Worm (Caenorhabditis elegans) whole organism, L4 larva: ENCODE data around the gene cap-1.

Experiments
- F37D6.2 ChIP-seq: sonication (generic microtip); optimal IDR thresholded peaks from 2 replicates; lab custom pipeline; 2016; ENCODE audit warnings: mild to moderate bottlenecking, missing genetic modification characterization, missing compliant biosample characterization
- R02D3.7 ChIP-seq: fragments of 150-350 bp; sonication (generic microtip); optimal IDR thresholded peaks from 3 replicates; lab custom pipeline; 2014; ENCODE audit warnings: missing biosample characterization, missing genetic modification characterization
- T26A8.4 ChIP-seq: fragments of 200-800 bp; sonication (Bioruptor generic); IDR thresholded peaks from 2 replicates; pipeline ENCODE4 v1.3.6; 2022; ENCODE audit warnings: missing genetic modification characterization, missing compliant biosample characterization
- aha-1 ChIP-seq: fragments of 150-350 bp; peaks from one replicate; lab custom pipeline; 2014; ENCODE audit warnings: missing biosample characterization, missing genetic modification characterization
- aly-2 ChIP-seq: sonication (generic microtip); optimal IDR thresholded peaks from 2 replicates; lab custom pipeline; 2018; ENCODE audit warnings: missing biosample characterization, missing genetic modification characterization
- ama-1 ChIP-seq: fragments of 150-350 bp; optimal IDR thresholded peaks from 2 replicates; lab custom pipeline; 2014; ENCODE audit warnings: inconsistent platforms, mixed read lengths
- ceh-32 ChIP-seq: sonication (generic microtip); optimal IDR thresholded peaks from 2 replicates; lab custom pipeline; 2016; ENCODE audit warnings: mild to moderate bottlenecking, missing genetic modification characterization, missing compliant biosample characterization; ENCODE audit not compliant: poor library complexity
- daf-16 ChIP-seq, 3 experiments: sonication (generic microtip); optimal IDR thresholded peaks; 2 replicates each; lab custom pipeline; 2016 to 2017; ENCODE audit warnings: missing genetic modification characterization in 3 of 3, missing genetic modification reagents in 3 of 3, mild to moderate bottlenecking in 2 of 3, missing compliant biosample characterization in 2 of 3, missing biosample characterization in 1 of 3, moderate library complexity in 1 of 3
- dmd-6 ChIP-seq: fragments of 200-800 bp; sonication (Bioruptor generic); IDR thresholded peaks from 2 replicates; pipeline ENCODE4 v1.3.6; 2022; ENCODE audit warnings: missing genetic modification reagents, missing genetic modification characterization, missing compliant biosample characterization
- dmd-9 ChIP-seq: fragments of 200-800 bp; sonication (Bioruptor generic); IDR thresholded peaks from 2 replicates; pipeline ENCODE4 v1.3.6; 2022; ENCODE audit warnings: missing genetic modification reagents, missing genetic modification characterization, missing compliant biosample characterization
- dve-1 ChIP-seq: sonication (generic microtip); optimal IDR thresholded peaks from 2 replicates; lab custom pipeline; 2017; ENCODE audit warnings: antibody characterized with exemption, mild to moderate bottlenecking, missing genetic modification characterization, missing compliant biosample characterization; ENCODE audit not compliant: insufficient read depth
- egl-27 ChIP-seq: sonication (generic microtip); optimal IDR thresholded peaks from 3 replicates; lab custom pipeline; 2017; ENCODE audit warnings: missing biosample characterization, missing genetic modification reagents, missing genetic modification characterization
- egl-43 ChIP-seq: fragments of 200-800 bp; sonication (Bioruptor generic); IDR thresholded peaks from 2 replicates; pipeline ENCODE4 v1.3.6; 2022; ENCODE audit warnings: missing genetic modification reagents, missing genetic modification characterization, missing compliant biosample characterization
- fkh-10 ChIP-seq: fragments of 150-350 bp; optimal IDR thresholded peaks from 2 replicates; lab custom pipeline; 2014; ENCODE audit warnings: missing biosample characterization, missing genetic modification reagents, missing genetic modification characterization
- gei-8 ChIP-seq: fragments of 200-800 bp; sonication (Bioruptor generic); optimal IDR thresholded peaks from 2 replicates; lab custom pipeline; 2018; ENCODE audit warnings: mild to moderate bottlenecking, missing genetic modification characterization, missing compliant biosample characterization
- hif-1 ChIP-seq, 2 experiments: sonication (generic microtip); optimal IDR thresholded peaks; 2 replicates each; lab custom pipeline; 2016 to 2017; ENCODE audit warnings: missing compliant biosample characterization in 2 of 2, missing genetic modification characterization in 2 of 2, missing genetic modification reagents in 2 of 2, missing genotype in 2 of 2, mild to moderate bottlenecking in 1 of 2
- hlh-11 ChIP-seq: fragments of 200-800 bp; sonication (Bioruptor generic); optimal IDR thresholded peaks from 2 replicates; lab custom pipeline; 2018; ENCODE audit warnings: mild to moderate bottlenecking, missing genetic modification characterization, missing compliant biosample characterization
- hlh-30 ChIP-seq: sonication (generic microtip); optimal IDR thresholded peaks from 2 replicates; lab custom pipeline; 2017; ENCODE audit warnings: antibody characterized with exemption, mild to moderate bottlenecking, missing genetic modification characterization, missing compliant biosample characterization; ENCODE audit not compliant: insufficient read depth
- hmg-1.1 ChIP-seq: fragments of 200-800 bp; sonication (Bioruptor generic); IDR thresholded peaks from 2 replicates; pipeline ENCODE4 v1.3.6; 2022; ENCODE audit warnings: missing genetic modification reagents, missing genetic modification characterization, missing compliant biosample characterization
- lim-7 ChIP-seq: fragments of 200-800 bp; sonication (Bioruptor generic); IDR thresholded peaks from 2 replicates; pipeline ENCODE4 v1.3.6; 2022; ENCODE audit warnings: missing genetic modification characterization, missing compliant biosample characterization
- lin-1 ChIP-seq: fragments of 200-800 bp; sonication (Bioruptor generic); IDR thresholded peaks from 2 replicates; pipeline ENCODE4 v1.3.6; 2022; ENCODE audit warnings: missing genetic modification reagents, missing genetic modification characterization, missing compliant biosample characterization
- lin-29 ChIP-seq: fragments of 200-800 bp; sonication (Bioruptor generic); IDR thresholded peaks from 2 replicates; pipeline ENCODE4 v1.3.6; 2022; ENCODE audit warnings: missing genetic modification reagents, missing genetic modification characterization, missing compliant biosample characterization
- lin-39 ChIP-seq: fragments of 150-350 bp; optimal IDR thresholded peaks from 2 replicates; lab custom pipeline; 2014; ENCODE audit warnings: missing biosample characterization, missing genetic modification reagents, missing genetic modification characterization
- lsy-2 ChIP-seq, 2 experiments: fragments of 150-350 bp in 1 of 2; sonication (generic microtip) in 1 of 2; optimal IDR thresholded peaks; 2 replicates each; lab custom pipeline; 2014 to 2017; ENCODE audit warnings: missing biosample characterization in 2 of 2, missing genetic modification characterization in 2 of 2
- madf-5 ChIP-seq, 2 experiments: fragments of 200-800 bp; sonication (Bioruptor generic); IDR thresholded peaks; 2 replicates each; pipeline ENCODE4 v1.3.6; 2022; ENCODE audit warnings: missing compliant biosample characterization in 2 of 2, missing genetic modification characterization in 2 of 2
- madf-9 ChIP-seq: fragments of 200-800 bp; sonication (Bioruptor generic); conservative IDR thresholded peaks from 2 replicates; pipeline ENCODE4 v1.3.6; 2022; ENCODE audit warnings: missing genetic modification reagents, missing genetic modification characterization, missing compliant biosample characterization
- mdl-1 ChIP-seq, 2 experiments: fragments of 150-350 bp in 1 of 2; sonication (generic microtip) in 1 of 2; optimal IDR thresholded peaks; 2 replicates each; lab custom pipeline; 2014 to 2017; ENCODE audit warnings: missing biosample characterization in 2 of 2, missing genetic modification characterization in 2 of 2
- mep-1 ChIP-seq: fragments of 150-350 bp; sonication (generic microtip); optimal IDR thresholded peaks from 3 replicates; lab custom pipeline; 2014; ENCODE audit warnings: missing biosample characterization, missing genetic modification characterization
- mes-2 ChIP-seq: sonication (generic microtip); optimal IDR thresholded peaks from 2 replicates; lab custom pipeline; 2016; ENCODE audit warnings: missing genotype, mild to moderate bottlenecking, missing genetic modification characterization, missing compliant biosample characterization; ENCODE audit not compliant: poor library complexity, severe bottlenecking
- nhr-11 ChIP-seq: fragments of 150-350 bp; optimal IDR thresholded peaks from 2 replicates; lab custom pipeline; 2014; ENCODE audit warnings: missing biosample characterization, missing genetic modification characterization
- nhr-237 ChIP-seq: sonication (generic microtip); optimal IDR thresholded peaks from 2 replicates; lab custom pipeline; 2017; ENCODE audit warnings: missing biosample characterization, missing genetic modification characterization
- nhr-25 ChIP-seq: sonication (generic microtip); optimal IDR thresholded peaks from 2 replicates; lab custom pipeline; 2017; ENCODE audit warnings: missing genetic modification characterization, mild to moderate bottlenecking, missing compliant biosample characterization, antibody characterized with exemption, moderate library complexity, borderline replicate concordance; ENCODE audit not compliant: insufficient read depth
- nhr-28 ChIP-seq: fragments of 150-350 bp; optimal IDR thresholded peaks from 2 replicates; lab custom pipeline; 2014; ENCODE audit warnings: missing biosample characterization, missing genetic modification characterization
- nhr-41 ChIP-seq: fragments of 200-800 bp; sonication (Bioruptor generic); IDR thresholded peaks from 2 replicates; pipeline ENCODE4 v1.3.6; 2022; ENCODE audit warnings: missing genetic modification reagents, missing genetic modification characterization, missing compliant biosample characterization
- nhr-42 ChIP-seq: fragments of 200-800 bp; sonication (Bioruptor generic); IDR thresholded peaks from 2 replicates; pipeline ENCODE4 v1.3.6; 2022; ENCODE audit warnings: missing genetic modification characterization, missing compliant biosample characterization
- nhr-48 ChIP-seq: sonication (generic microtip); optimal IDR thresholded peaks from 2 replicates; lab custom pipeline; 2016; ENCODE audit warnings: mild to moderate bottlenecking, missing genetic modification characterization, missing compliant biosample characterization
- nhr-6 ChIP-seq: fragments of 150-350 bp; optimal IDR thresholded peaks from 2 replicates; lab custom pipeline; 2014; ENCODE audit warnings: missing biosample characterization, missing genetic modification characterization
- nhr-76 ChIP-seq: fragments of 150-350 bp; optimal IDR thresholded peaks from 2 replicates; lab custom pipeline; 2014; ENCODE audit warnings: missing biosample characterization, missing genetic modification characterization
- php-3 ChIP-seq: fragments of 200-800 bp; sonication (Bioruptor generic); IDR thresholded peaks from 2 replicates; pipeline ENCODE4 v1.3.6; 2022; ENCODE audit warnings: missing genetic modification reagents, missing genetic modification characterization, missing compliant biosample characterization
- pqm-1 ChIP-seq: sonication (generic microtip); optimal IDR thresholded peaks from 2 replicates; lab custom pipeline; 2017; ENCODE audit warnings: missing biosample characterization, missing genetic modification characterization
- rbr-2 ChIP-seq: sonication (generic microtip); optimal IDR thresholded peaks from 2 replicates; lab custom pipeline; 2016; ENCODE audit warnings: missing genotype, missing genetic modification characterization, missing compliant biosample characterization
- saeg-2 ChIP-seq: fragments of 200-800 bp; sonication (Bioruptor generic); IDR thresholded peaks from 2 replicates; pipeline ENCODE4 v1.3.6; 2022; ENCODE audit warnings: missing genetic modification reagents, missing genetic modification characterization, missing compliant biosample characterization
- set-16 ChIP-seq: fragments of 200-800 bp; sonication (Bioruptor generic); IDR thresholded peaks from 2 replicates; pipeline ENCODE4 v1.3.6; 2022; ENCODE audit warnings: missing genetic modification reagents, missing genetic modification characterization, missing compliant biosample characterization
- skn-1 ChIP-seq: fragments of 150-350 bp; optimal IDR thresholded peaks from 2 replicates; lab custom pipeline; 2014; ENCODE audit warnings: missing biosample characterization, missing genetic modification characterization
- snpc-1.2 ChIP-seq: fragments of 200-800 bp; sonication (Bioruptor generic); IDR thresholded peaks from 2 replicates; pipeline ENCODE4 v1.3.6; 2022; ENCODE audit warnings: missing genetic modification reagents, missing genetic modification characterization, missing compliant biosample characterization
- spr-3 ChIP-seq: fragments of 200-800 bp; sonication (Bioruptor generic); optimal IDR thresholded peaks from 2 replicates; lab custom pipeline; 2018; ENCODE audit warnings: mild to moderate bottlenecking, missing genetic modification characterization, missing compliant biosample characterization
- tag-97 ChIP-seq: fragments of 200-800 bp; sonication (Bioruptor generic); IDR thresholded peaks from 2 replicates; pipeline ENCODE4 v1.3.6; 2022; ENCODE audit warnings: missing genetic modification characterization, missing compliant biosample characterization
- vab-7 ChIP-seq: fragments of 200-800 bp; sonication (Bioruptor generic); IDR thresholded peaks from 2 replicates; pipeline ENCODE4 v1.3.6; 2022; ENCODE audit warnings: missing genetic modification reagents, missing genetic modification characterization, missing compliant biosample characterization
- zag-1 ChIP-seq: fragments of 150-350 bp; optimal IDR thresholded peaks from 2 replicates; lab custom pipeline; 2014; ENCODE audit warnings: missing biosample characterization, missing genetic modification characterization
- zip-2 ChIP-seq: fragments of 150-350 bp; optimal IDR thresholded peaks from 2 replicates; lab custom pipeline; 2014; ENCODE audit warnings: missing biosample characterization, missing genetic modification characterization

Gene cap-1

DNA sequence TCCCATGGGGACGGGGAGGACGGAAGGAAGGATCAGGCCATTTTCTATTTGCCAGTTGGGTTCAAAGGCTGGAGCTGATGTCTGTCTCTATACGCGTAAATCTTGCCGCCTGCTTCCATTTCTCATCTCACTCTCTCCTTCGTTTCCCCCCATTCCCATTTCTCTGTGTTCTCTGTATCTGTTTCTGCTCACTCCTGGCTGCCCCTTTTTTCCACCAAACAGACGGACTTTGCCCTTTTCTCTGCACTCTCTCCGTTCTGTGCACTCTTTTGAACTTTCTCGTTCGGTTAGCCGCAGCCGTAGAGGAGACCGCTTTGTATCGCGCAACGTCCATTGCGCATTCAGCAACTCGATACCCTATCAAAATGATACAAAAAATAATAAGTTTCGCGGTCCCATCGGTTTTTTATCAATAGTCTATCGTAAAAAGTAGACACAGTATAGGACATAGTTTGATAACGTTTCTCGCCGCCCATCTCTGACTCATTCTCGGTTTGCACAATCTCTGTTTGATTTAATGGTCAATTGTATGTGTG lies 5.4 kb upstream of the cap-1 start:
- TF ChIP-seq lin-1 (GFP tag; lab: Robert Waterston, UW) (peak; percentile 46; the same call in 1 of the 2 replicates), egl-43 (GFP tag; lab: Robert Waterston, UW) (peak; percentile 75), dmd-6 (GFP tag; lab: Robert Waterston, UW) (peak; percentile 69; the same call in 1 of the 2 replicates), nhr-25 (tag; lab: Kevin White, UChicago) (no peak), lin-39 (tag; lab: Kevin White, UChicago) (no peak), nhr-28 (tag; lab: Kevin White, UChicago) (peak; percentile 89), snpc-1.2 (no peak), vab-7 (GFP tag; lab: Robert Waterston, UW) (no peak), set-16 (GFP tag; lab: Robert Waterston, UW) (no peak), lim-7 (GFP tag; lab: Robert Waterston, UW) (0 out of 2 replicates have a peak, but pooled peaks have one; percentile 27), gei-8 (GFP tag; lab: Kevin White, UChicago) (no peak), fkh-10 (GFP tag; lab: Kevin White, UChicago) (peak; percentile 56), mes-2 (tag; lab: Kevin White, UChicago) (peak; percentile 38), F37D6.2 (peak; percentile 4), aha-1 (tag; lab: Kevin White, UChicago) (peak; percentile 28), daf-16 (GFP tag; optimal IDR thresholded peaks at IDR 0.05; lab: Kevin White, UChicago) (peak in 1 of 2 experiments; percentile 43), daf-16 (tag; optimal IDR thresholded peaks at IDR 0.05; lab: Kevin White, UChicago) (peak; percentile 18), nhr-41 (no peak), zip-2 (tag; lab: Kevin White, UChicago) (no peak), spr-3 (GFP tag; lab: Kevin White, UChicago) (no peak), hif-1 (tag; optimal IDR thresholded peaks at IDR 0.05; lab: Kevin White, UChicago) (no peak), lin-29 (no peak), T26A8.4 (GFP tag; lab: Robert Waterston, UW) (0 out of 2 replicates have a peak, but pooled peaks have one; percentile 41), nhr-48 (tag; lab: Kevin White, UChicago) (no peak), ceh-32 (tag; lab: Kevin White, UChicago) (no peak), dve-1 (tag; lab: Kevin White, UChicago) (peak; percentile 78), saeg-2 (GFP tag; lab: Robert Waterston, UW) (no peak), hmg-1.1 (GFP tag; lab: Robert Waterston, UW) (peak; percentile 80), tag-97 (GFP tag; lab: Robert Waterston, UW) (no peak), nhr-6 (tag; lab: Kevin White, UChicago) (no peak), aly-2 (tag; lab: Kevin White, UChicago) (no peak), mdl-1 (tag; optimal IDR thresholded peaks at IDR 0.05; lab: Kevin White, UChicago) (peak in 1 of 2 experiments; percentile 19), ama-1 (lab: Kevin White, UChicago) (no peak), R02D3.7 (no peak), hlh-11 (tag; lab: Kevin White, UChicago) (peak; percentile 77), skn-1 (no peak), nhr-237 (tag; lab: Kevin White, UChicago) (no peak), egl-27 (tag; lab: Kevin White, UChicago) (no peak), php-3 (GFP tag; lab: Robert Waterston, UW) (peak; percentile 62; the same call in 1 of the 2 replicates), nhr-11 (tag; lab: Kevin White, UChicago) (peak; percentile 57), hlh-30 (tag; lab: Kevin White, UChicago) (peak; percentile 16), madf-5 (GFP tag; IDR thresholded peaks at IDR 0.05; lab: Robert Waterston, UW) (no peak), pqm-1 (peak; percentile 96), mep-1 (tag; lab: Kevin White, UChicago) (peak; percentile 71), rbr-2 (tag; lab: Kevin White, UChicago) (peak; percentile 64), dmd-9 (no peak), nhr-42 (GFP tag; lab: Robert Waterston, UW) (0 out of 2 replicates have a peak, but pooled peaks have one; percentile 43), zag-1 (tag; lab: Kevin White, UChicago) (no peak), madf-9 (0 out of 2 replicates have a peak, but pooled peaks have one; percentile 22), lsy-2 (tag; optimal IDR thresholded peaks at IDR 0.05; lab: Kevin White, UChicago) (peak; percentile 9 to 56), nhr-76 (tag; lab: Kevin White, UChicago) (no peak)
